Fruit fly (Drosophila melanogaster): ENCODE results near the gene EMC4.

DNA sequence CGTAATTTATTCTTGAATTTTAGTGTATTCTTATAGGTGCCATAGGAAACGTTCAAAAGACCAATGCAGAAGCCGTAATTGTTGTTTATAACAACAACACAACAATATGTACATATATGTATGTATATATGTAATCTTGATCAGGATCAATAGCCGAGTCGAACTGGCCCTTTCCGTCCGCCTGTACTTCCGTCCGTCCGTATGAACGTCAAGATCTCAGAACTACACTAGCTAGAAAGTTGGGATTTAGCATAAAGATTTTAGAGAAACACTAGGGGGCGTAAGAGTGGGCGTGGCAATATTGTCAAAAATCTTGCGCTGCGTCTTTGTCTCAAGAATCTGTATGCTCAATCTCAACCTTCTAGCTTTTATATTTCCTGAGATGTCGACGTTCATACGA, 16.4 kb upstream of the EMC4 start:
- TF ChIP-seq Ssrp (tag; optimal IDR thresholded peaks at IDR 0.05): no peak
- no peak for TF ChIP-seq kni (GFP tag; optimal IDR thresholded peaks at IDR 0.05)
